Worm (Caenorhabditis elegans) whole organism, mixed stage, embryonic: Measurements from ENCODE around the gene str-136.

ENCODE experiments used
- blmp-1 ChIP-seq: fragments of 150-350 bp; optimal IDR thresholded peaks from 2 replicates; lab custom pipeline; 2014; ENCODE audit warnings: missing biosample characterization, missing genetic modification characterization
- nhr-12 ChIP-seq: fragments of 150-350 bp; optimal IDR thresholded peaks from 2 replicates; lab custom pipeline; 2014; ENCODE audit warnings: missing biosample characterization, missing genetic modification characterization

ce11 chrV:8323545-8323944, 44.8 kb upstream of the str-136 start:
- no peak for TF ChIP-seq blmp-1 (tag; lab: Kevin White, UChicago)
- TF ChIP-seq nhr-12 (tag; lab: Kevin White, UChicago), result no peak
